Worm (Caenorhabditis elegans) whole organism, L2 larva: ENCODE data around the gene pst-1.
A peak's percentile ranks its signal among the peaks of the same experiment; 100 is the strongest.

Source experiments
- C34F6.9 ChIP-seq: fragments of 150-350 bp; optimal IDR thresholded peaks from 2 replicates; lab custom pipeline; 2014; ENCODE audit warnings: missing biosample characterization, missing genetic modification characterization
- F13H6.1 ChIP-seq: sonication (generic microtip); optimal IDR thresholded peaks from 2 replicates; lab custom pipeline; 2016; ENCODE audit warnings: missing genetic modification characterization, missing compliant biosample characterization
- R02D3.7 ChIP-seq: fragments of 150-350 bp; optimal IDR thresholded peaks from 2 replicates; lab custom pipeline; 2014; ENCODE audit warnings: missing biosample characterization, missing genetic modification characterization
- Y55F3AM.14 ChIP-seq: fragments of 200-800 bp; sonication (Bioruptor generic); optimal IDR thresholded peaks from 2 replicates; lab custom pipeline; 2018; ENCODE audit warnings: mild to moderate bottlenecking, missing genetic modification characterization, missing compliant biosample characterization
- ZK546.5 ChIP-seq: sonication (generic microtip); optimal IDR thresholded peaks from 2 replicates; lab custom pipeline; 2017; ENCODE audit warnings: missing biosample characterization, missing genetic modification characterization
- alr-1 ChIP-seq: fragments of 150-350 bp; optimal IDR thresholded peaks from 2 replicates; lab custom pipeline; 2014; ENCODE audit warnings: missing biosample characterization, missing genetic modification characterization
- aly-2 ChIP-seq: fragments of 150-350 bp; optimal IDR thresholded peaks from 2 replicates; lab custom pipeline; 2014; ENCODE audit warnings: missing biosample characterization, missing genetic modification characterization
- ceh-16 ChIP-seq: fragments of 150-350 bp; optimal IDR thresholded peaks from 2 replicates; lab custom pipeline; 2014; ENCODE audit warnings: missing biosample characterization, missing genetic modification characterization
- ceh-82 ChIP-seq: fragments of 150-350 bp; optimal IDR thresholded peaks from 2 replicates; lab custom pipeline; 2014; ENCODE audit warnings: missing biosample characterization, missing genetic modification characterization
- crh-2 ChIP-seq: sonication (generic microtip); optimal IDR thresholded peaks from 2 replicates; lab custom pipeline; 2017; ENCODE audit warnings: missing biosample characterization, missing genetic modification characterization
- elt-1 ChIP-seq: fragments of 150-350 bp; optimal IDR thresholded peaks from 2 replicates; lab custom pipeline; 2014; ENCODE audit warnings: missing biosample characterization, missing genetic modification characterization
- elt-3 ChIP-seq: sonication (generic microtip); optimal IDR thresholded peaks from 2 replicates; lab custom pipeline; 2017; ENCODE audit warnings: missing biosample characterization, missing genetic modification characterization
- lin-11 ChIP-seq: fragments of 150-350 bp; sonication (generic microtip); optimal IDR thresholded peaks from 2 replicates; lab custom pipeline; 2014; ENCODE audit warnings: missing biosample characterization, missing genetic modification characterization, inconsistent platforms, mixed read lengths
- lin-13 ChIP-seq: fragments of 150-350 bp; optimal IDR thresholded peaks from 2 replicates; lab custom pipeline; 2014; ENCODE audit warnings: missing biosample characterization, missing genetic modification reagents, missing genetic modification characterization
- lin-39 ChIP-seq: fragments of 150-350 bp; optimal IDR thresholded peaks from 2 replicates; lab custom pipeline; 2014; ENCODE audit warnings: missing biosample characterization, missing genetic modification reagents, missing genetic modification characterization
- lsy-2 ChIP-seq, 2 experiments: fragments of 150-350 bp in 1 of 2; sonication (generic microtip) in 1 of 2; optimal IDR thresholded peaks; 2 replicates each; lab custom pipeline; 2014 to 2017; ENCODE audit warnings: missing biosample characterization in 2 of 2, missing genetic modification characterization in 2 of 2
- mab-5 ChIP-seq: fragments of 150-350 bp; optimal IDR thresholded peaks from 2 replicates; lab custom pipeline; 2014; ENCODE audit warnings: missing biosample characterization, missing genetic modification characterization
- mbf-1 ChIP-seq: sonication (generic microtip); optimal IDR thresholded peaks from 2 replicates; lab custom pipeline; 2017; ENCODE audit warnings: missing biosample characterization, missing genetic modification characterization
- mdl-1 ChIP-seq, 2 experiments: fragments of 150-350 bp in 1 of 2; sonication (generic microtip) in 1 of 2; optimal IDR thresholded peaks; 2 replicates each; lab custom pipeline; 2017; ENCODE audit warnings: missing biosample characterization in 2 of 2, missing genetic modification characterization in 2 of 2
- nhr-10 ChIP-seq: sonication (generic microtip); optimal IDR thresholded peaks from 2 replicates; lab custom pipeline; 2017; ENCODE audit warnings: missing biosample characterization, missing genetic modification characterization
- nhr-12 ChIP-seq: fragments of 150-350 bp; optimal IDR thresholded peaks from 2 replicates; lab custom pipeline; 2014; ENCODE audit warnings: missing biosample characterization, missing genetic modification characterization
- nhr-129 ChIP-seq: fragments of 150-350 bp; optimal IDR thresholded peaks from 2 replicates; lab custom pipeline; 2014; ENCODE audit warnings: missing biosample characterization, missing genetic modification characterization
- nhr-23 ChIP-seq: fragments of 150-350 bp; optimal IDR thresholded peaks from 2 replicates; lab custom pipeline; 2014; ENCODE audit warnings: missing biosample characterization, missing genetic modification reagents, missing genetic modification characterization
- nhr-237 ChIP-seq: fragments of 150-350 bp; optimal IDR thresholded peaks from 2 replicates; lab custom pipeline; 2014; ENCODE audit warnings: missing biosample characterization, missing genetic modification characterization
- nhr-25 ChIP-seq: fragments of 150-350 bp; sonication (generic microtip); optimal IDR thresholded peaks from 3 replicates; lab custom pipeline; 2014; ENCODE audit warnings: missing biosample characterization, missing genetic modification characterization
- nhr-77 ChIP-seq: fragments of 150-350 bp; optimal IDR thresholded peaks from 2 replicates; lab custom pipeline; 2014; ENCODE audit warnings: missing biosample characterization, missing genetic modification characterization
- peb-1 ChIP-seq: fragments of 150-350 bp; optimal IDR thresholded peaks from 2 replicates; lab custom pipeline; 2014; ENCODE audit warnings: missing biosample characterization, missing genetic modification characterization
- sem-4 ChIP-seq: fragments of 150-350 bp; optimal IDR thresholded peaks from 2 replicates; lab custom pipeline; 2014; ENCODE audit warnings: missing biosample characterization, missing genetic modification reagents, missing genetic modification characterization
- skn-1 ChIP-seq: sonication (generic microtip); optimal IDR thresholded peaks from 2 replicates; lab custom pipeline; 2017; ENCODE audit warnings: missing biosample characterization, missing genetic modification characterization
- sma-3 ChIP-seq: sonication (generic microtip); optimal IDR thresholded peaks from 2 replicates; lab custom pipeline; 2016; ENCODE audit warnings: missing genetic modification reagents, missing genetic modification characterization, missing compliant biosample characterization
- sma-9 ChIP-seq, 2 experiments: fragments of 150-350 bp in 1 of 2; sonication (generic microtip) in 1 of 2; optimal IDR thresholded peaks; 2 replicates each; lab custom pipeline; 2014 to 2016; ENCODE audit warnings: missing genetic modification characterization in 2 of 2, mild to moderate bottlenecking in 1 of 2, missing biosample characterization in 1 of 2, missing compliant biosample characterization in 1 of 2, missing genetic modification reagents in 1 of 2, moderate library complexity in 1 of 2
- snpc-4 ChIP-seq: fragments of 150-350 bp; optimal IDR thresholded peaks from 2 replicates; lab custom pipeline; 2014; ENCODE audit warnings: missing biosample characterization, missing genetic modification characterization
- unc-55 ChIP-seq: fragments of 150-350 bp; sonication (generic microtip); optimal IDR thresholded peaks from 3 replicates; lab custom pipeline; 2014; ENCODE audit warnings: missing biosample characterization, missing genetic modification reagents, missing genetic modification characterization
- unc-62 ChIP-seq: fragments of 150-350 bp; optimal IDR thresholded peaks from 2 replicates; lab custom pipeline; 2014; ENCODE audit warnings: missing biosample characterization, missing genetic modification reagents, missing genetic modification characterization
- zag-1 ChIP-seq: fragments of 150-350 bp; optimal IDR thresholded peaks from 2 replicates; lab custom pipeline; 2014; ENCODE audit warnings: missing biosample characterization, missing genetic modification characterization
- ztf-1 ChIP-seq: fragments of 200-800 bp; sonication (Bioruptor generic); conservative IDR thresholded peaks from 2 replicates; pipeline ENCODE4 v1.3.6; 2022; ENCODE audit warnings: missing genetic modification characterization, missing compliant biosample characterization
- ztf-11 ChIP-seq: sonication (generic microtip); optimal IDR thresholded peaks from 2 replicates; lab custom pipeline; 2017; ENCODE audit warnings: missing biosample characterization, missing genetic modification characterization

Gene pst-1

ce11 chrV:5964658-5965178, 21.5 kb downstream of the pst-1 start:
- TF ChIP-seq nhr-77 (tag; lab: Kevin White, UChicago), result no peak
- TF ChIP-seq elt-3 (tag; lab: Kevin White, UChicago), result no peak
- TF ChIP-seq zag-1, result peak; percentile 21
- no peak for TF ChIP-seq ztf-1 (GFP tag; lab: Robert Waterston, UW)
- TF ChIP-seq crh-2 (tag; lab: Kevin White, UChicago), result peak; percentile 52
- TF ChIP-seq nhr-25 (tag; lab: Kevin White, UChicago), result no peak
- no peak for TF ChIP-seq lin-39 (tag; lab: Kevin White, UChicago)
- TF ChIP-seq mdl-1 (tag; optimal IDR thresholded peaks at IDR 0.05; lab: Kevin White, UChicago), result no peak
- TF ChIP-seq F13H6.1, result peak; percentile 13
- peak; percentile 58 for TF ChIP-seq C34F6.9 (tag; lab: Kevin White, UChicago)
- no peak for TF ChIP-seq skn-1
- TF ChIP-seq nhr-129, result no peak
- TF ChIP-seq lsy-2 (tag; optimal IDR thresholded peaks at IDR 0.05; lab: Kevin White, UChicago), result peak in 1 of 2 experiments; percentile 21
- no peak for TF ChIP-seq ceh-16
- TF ChIP-seq sma-9 (GFP tag; optimal IDR thresholded peaks at IDR 0.05; lab: Kevin White, UChicago), result peak; percentile 22
- no peak for TF ChIP-seq sma-9 (tag; optimal IDR thresholded peaks at IDR 0.05; lab: Kevin White, UChicago)
- no peak for TF ChIP-seq ceh-82
- peak; percentile 23 for TF ChIP-seq unc-55

- TF ChIP-seq lin-11, result no peak
- no peak for TF ChIP-seq elt-3 (tag; lab: Kevin White, UChicago)
- no peak for TF ChIP-seq nhr-129
- no peak for TF ChIP-seq lin-13 (GFP tag; lab: Kevin White, UChicago)
- no peak for TF ChIP-seq R02D3.7 (tag; lab: Kevin White, UChicago)
- no peak for TF ChIP-seq mbf-1
- TF ChIP-seq nhr-237 (tag; lab: Kevin White, UChicago), result no peak
- TF ChIP-seq, all 48 proteins: peak for 0
Observed at ce11 chrV:5972582-5972981, 29.3 kb downstream of the pst-1 start.

ce11 chrV:5973713-5974112, 30.4 kb downstream of the pst-1 start:
- TF ChIP-seq ztf-1 (GFP tag; lab: Robert Waterston, UW), result no peak
- no peak for TF ChIP-seq nhr-23 (tag; lab: Kevin White, UChicago)
- TF ChIP-seq peb-1 (tag; lab: Kevin White, UChicago), result no peak
- no peak for TF ChIP-seq mbf-1
- no peak for TF ChIP-seq mab-5 (tag; lab: Kevin White, UChicago)
- no peak for TF ChIP-seq snpc-4 (tag; lab: Kevin White, UChicago)
- TF ChIP-seq ceh-82, result no peak
- TF ChIP-seq crh-2 (tag; lab: Kevin White, UChicago), result no peak
- no peak for TF ChIP-seq elt-1 (tag; lab: Kevin White, UChicago)

- no peak for TF ChIP-seq ZK546.5 (tag; lab: Kevin White, UChicago)
- no peak for TF ChIP-seq ztf-11 (tag; lab: Kevin White, UChicago)
- no peak for TF ChIP-seq alr-1 (tag; lab: Kevin White, UChicago)
- TF ChIP-seq ceh-82, result no peak
- TF ChIP-seq crh-2 (tag; lab: Kevin White, UChicago), result no peak
- TF ChIP-seq nhr-25 (tag; lab: Kevin White, UChicago), result no peak
- TF ChIP-seq ceh-16, result no peak
- no peak for TF ChIP-seq F13H6.1
- no peak for TF ChIP-seq mbf-1
- no peak for TF ChIP-seq aly-2 (tag; lab: Kevin White, UChicago)
- TF ChIP-seq nhr-237 (tag; lab: Kevin White, UChicago), result no peak
- TF ChIP-seq nhr-23 (tag; lab: Kevin White, UChicago), result no peak
Observed at ce11 chrV:5975724-5976123, 32.5 kb downstream of the pst-1 start, which contains the start of gene acy-2. Gene acy-2 (plus strand): TSS chrV:5976024.

ce11 chrV:5982722-5983121, 39.5 kb downstream of the pst-1 start:
- TF ChIP-seq unc-62 (GFP tag; lab: Kevin White, UChicago) (no peak), nhr-12 (no peak), aly-2 (tag; lab: Kevin White, UChicago) (no peak), ztf-11 (tag; lab: Kevin White, UChicago) (no peak), F13H6.1 (no peak), nhr-10 (no peak), sma-3 (no peak), nhr-237 (tag; lab: Kevin White, UChicago) (no peak), sem-4 (no peak), Y55F3AM.14 (no peak), unc-55 (no peak)
